Worm (Caenorhabditis elegans) whole organism, young adult: ENCODE results near the gene tpa-1.
A peak's percentile ranks its signal among the peaks of the same experiment; 100 is the strongest.

Source experiments
- B0035.1 ChIP-seq: sonication (generic microtip); optimal IDR thresholded peaks from 2 replicates; lab custom pipeline; 2016; ENCODE audit warnings: missing genetic modification characterization, mild to moderate bottlenecking, missing compliant biosample characterization, missing genotype, missing genetic modification reagents
- B0261.1 ChIP-seq: sonication (generic microtip); optimal IDR thresholded peaks from 2 replicates; lab custom pipeline; 2016; ENCODE audit warnings: mild to moderate bottlenecking, missing genetic modification characterization, moderate library complexity, missing compliant biosample characterization
- C17E4.6 ChIP-seq: fragments of 200-800 bp; sonication (Bioruptor generic); IDR thresholded peaks from 2 replicates; pipeline ENCODE4 v1.3.6; 2022; ENCODE audit warnings: missing genetic modification reagents, missing genetic modification characterization, missing compliant biosample characterization
- D2030.7 ChIP-seq: fragments of 200-800 bp; sonication (Bioruptor generic); IDR thresholded peaks from 2 replicates; pipeline ENCODE4 v1.3.6; 2022; ENCODE audit warnings: missing genetic modification reagents, missing genetic modification characterization, missing compliant biosample characterization
- F22D6.2 ChIP-seq: sonication (generic microtip); optimal IDR thresholded peaks from 2 replicates; lab custom pipeline; 2016; ENCODE audit warnings: mild to moderate bottlenecking, missing genetic modification characterization, missing compliant biosample characterization
- F49E8.2 ChIP-seq: sonication (generic microtip); optimal IDR thresholded peaks from 3 replicates; lab custom pipeline; 2017; ENCODE audit warnings: missing genetic modification characterization, mild to moderate bottlenecking, missing compliant biosample characterization, antibody characterized with exemption, moderate library complexity; ENCODE audit not compliant: insufficient read depth
- F55B11.4 ChIP-seq: sonication (generic microtip); optimal IDR thresholded peaks from 2 replicates; lab custom pipeline; 2016; ENCODE audit warnings: missing compliant biosample characterization, missing genetic modification characterization, borderline replicate concordance; ENCODE audit not compliant: insufficient read depth
- F57C9.4 ChIP-seq: sonication (generic microtip); optimal IDR thresholded peaks from 2 replicates; lab custom pipeline; 2017; ENCODE audit warnings: mild to moderate bottlenecking, missing genetic modification characterization, missing compliant biosample characterization
- K11D2.4 ChIP-seq: fragments of 200-800 bp; sonication (Bioruptor generic); IDR thresholded peaks from 2 replicates; pipeline ENCODE4 v1.3.6; 2022; ENCODE audit warnings: missing genetic modification reagents, missing genetic modification characterization, missing compliant biosample characterization
- T07F8.4 ChIP-seq: sonication (generic microtip); optimal IDR thresholded peaks from 2 replicates; lab custom pipeline; 2016; ENCODE audit warnings: mild to moderate bottlenecking, missing genetic modification characterization, moderate library complexity, missing compliant biosample characterization
- ZK185.1 ChIP-seq: sonication (generic microtip); optimal IDR thresholded peaks from 2 replicates; lab custom pipeline; 2016; ENCODE audit warnings: mild to moderate bottlenecking, missing genetic modification characterization, missing compliant biosample characterization; ENCODE audit not compliant: poor library complexity, severe bottlenecking
- aptf-2 ChIP-seq: fragments of 200-800 bp; sonication (Bioruptor generic); conservative IDR thresholded peaks from 2 replicates; pipeline ENCODE4 v1.3.6; 2022; ENCODE audit warnings: missing genetic modification reagents, missing genetic modification characterization, missing compliant biosample characterization
- athp-1 ChIP-seq: sonication (generic microtip); optimal IDR thresholded peaks from 2 replicates; lab custom pipeline; 2017; ENCODE audit warnings: mild to moderate bottlenecking, missing genetic modification characterization, missing compliant biosample characterization
- attf-5 ChIP-seq: fragments of 200-800 bp; sonication (Bioruptor generic); optimal IDR thresholded peaks from 2 replicates; lab custom pipeline; 2018; ENCODE audit warnings: mild to moderate bottlenecking, missing genetic modification characterization, missing compliant biosample characterization
- bed-2 ChIP-seq: fragments of 200-800 bp; sonication (Bioruptor generic); IDR thresholded peaks from 2 replicates; pipeline ENCODE4 v1.3.6; 2022; ENCODE audit warnings: missing genetic modification reagents, missing genetic modification characterization, missing compliant biosample characterization
- cebp-1 ChIP-seq, 2 experiments: fragments of 200-800 bp in 1 of 2; sonication (Bioruptor generic) in 1 of 2; sonication (generic microtip) in 1 of 2; IDR thresholded peaks in 1 of 2; optimal IDR thresholded peaks in 1 of 2; 2 replicates each; pipeline versions ENCODE4 v1.3.6 to Lab custom; 2017 to 2022; ENCODE audit warnings: missing compliant biosample characterization in 2 of 2, missing genetic modification characterization in 2 of 2, mild to moderate bottlenecking in 1 of 2, missing genetic modification reagents in 1 of 2, moderate library complexity in 1 of 2
- ceh-100 ChIP-seq: fragments of 200-800 bp; sonication (Bioruptor generic); IDR thresholded peaks from 2 replicates; pipeline ENCODE4 v1.3.6; 2022; ENCODE audit warnings: missing genetic modification reagents, missing genetic modification characterization, missing compliant biosample characterization
- ceh-27 ChIP-seq: fragments of 200-800 bp; sonication (Bioruptor generic); optimal IDR thresholded peaks from 2 replicates; lab custom pipeline; 2018; ENCODE audit warnings: mild to moderate bottlenecking, missing genetic modification characterization, moderate library complexity, missing compliant biosample characterization
- chd-7 ChIP-seq: sonication (generic microtip); optimal IDR thresholded peaks from 2 replicates; lab custom pipeline; 2016; ENCODE audit warnings: mild to moderate bottlenecking, missing genetic modification characterization, moderate library complexity, missing compliant biosample characterization
- ekl-4 ChIP-seq: fragments of 200-800 bp; sonication (Bioruptor generic); IDR thresholded peaks from 2 replicates; pipeline ENCODE4 v1.3.6; 2022; ENCODE audit warnings: missing genetic modification reagents, missing genetic modification characterization, missing compliant biosample characterization
- fkh-3 ChIP-seq: sonication (generic microtip); optimal IDR thresholded peaks from 2 replicates; lab custom pipeline; 2016; ENCODE audit warnings: mild to moderate bottlenecking, missing genetic modification characterization, missing compliant biosample characterization
- him-1 ChIP-seq: sonication (generic microtip); optimal IDR thresholded peaks from 2 replicates; lab custom pipeline; 2016; ENCODE audit warnings: missing genotype, missing genetic modification reagents, missing genetic modification characterization, missing compliant biosample characterization
- hlh-12 ChIP-seq: sonication (generic microtip); optimal IDR thresholded peaks from 2 replicates; lab custom pipeline; 2016; ENCODE audit warnings: missing genetic modification characterization, missing compliant biosample characterization
- hlh-26 ChIP-seq: fragments of 200-800 bp; sonication (Bioruptor generic); conservative IDR thresholded peaks from 2 replicates; pipeline ENCODE4 v1.3.6; 2022; ENCODE audit warnings: missing genetic modification reagents, missing genetic modification characterization, missing compliant biosample characterization
- hmg-1.2 ChIP-seq: fragments of 200-800 bp; sonication (Bioruptor generic); IDR thresholded peaks from 2 replicates; pipeline ENCODE4 v1.3.6; 2022; ENCODE audit warnings: missing genetic modification reagents, missing genetic modification characterization, missing compliant biosample characterization
- let-526 ChIP-seq: fragments of 200-800 bp; sonication (Bioruptor generic); IDR thresholded peaks from 2 replicates; pipeline ENCODE4 v1.3.6; 2022; ENCODE audit warnings: missing genetic modification reagents, missing genetic modification characterization, missing compliant biosample characterization
- lin-26 ChIP-seq: fragments of 200-800 bp; sonication (Bioruptor generic); IDR thresholded peaks from 2 replicates; pipeline ENCODE4 v1.3.6; 2022; ENCODE audit warnings: missing genetic modification reagents, missing genetic modification characterization, missing compliant biosample characterization
- lin-40 ChIP-seq: sonication (generic microtip); optimal IDR thresholded peaks from 2 replicates; lab custom pipeline; 2016; ENCODE audit warnings: missing genetic modification characterization, mild to moderate bottlenecking, missing compliant biosample characterization, missing genotype, missing genetic modification reagents
- madf-8 ChIP-seq: fragments of 200-800 bp; sonication (Bioruptor generic); conservative IDR thresholded peaks from 2 replicates; pipeline ENCODE4 v1.3.6; 2022; ENCODE audit warnings: missing genetic modification reagents, missing genetic modification characterization, missing compliant biosample characterization
- mcd-1 ChIP-seq: fragments of 200-800 bp; sonication (Bioruptor generic); IDR thresholded peaks from 2 replicates; pipeline ENCODE4 v1.3.6; 2022; ENCODE audit warnings: missing genetic modification reagents, missing genetic modification characterization, missing compliant biosample characterization
- mel-28 ChIP-seq: sonication (generic microtip); optimal IDR thresholded peaks from 2 replicates; lab custom pipeline; 2016; ENCODE audit warnings: borderline replicate concordance, mild to moderate bottlenecking, missing genetic modification characterization, missing compliant biosample characterization
- nfya-1 ChIP-seq: sonication (generic microtip); optimal IDR thresholded peaks from 2 replicates; lab custom pipeline; 2017; ENCODE audit warnings: antibody characterized with exemption, missing compliant biosample characterization, missing genetic modification characterization, borderline replicate concordance; ENCODE audit not compliant: insufficient read depth
- nfyb-1 ChIP-seq: fragments of 200-800 bp; sonication (Bioruptor generic); IDR thresholded peaks from 2 replicates; pipeline ENCODE4 v1.3.6; 2022; ENCODE audit warnings: missing genetic modification reagents, missing genetic modification characterization, missing compliant biosample characterization
- pha-4 ChIP-seq: fragments of 150-350 bp; sonication (generic microtip); optimal IDR thresholded peaks from 2 replicates; lab custom pipeline; 2014; ENCODE audit warnings: missing biosample characterization, missing genetic modification reagents, missing genetic modification characterization
- sea-2 ChIP-seq: fragments of 200-800 bp; sonication (Bioruptor generic); IDR thresholded peaks from 2 replicates; pipeline ENCODE4 v1.3.6; 2022; ENCODE audit warnings: missing genetic modification characterization, missing compliant biosample characterization
- snpc-1.1 ChIP-seq: sonication (generic microtip); optimal IDR thresholded peaks from 2 replicates; lab custom pipeline; 2017; ENCODE audit warnings: missing genetic modification characterization, mild to moderate bottlenecking, missing compliant biosample characterization, antibody characterized with exemption, moderate library complexity, missing genotype, missing genetic modification reagents; ENCODE audit not compliant: insufficient read depth
- snpc-4 ChIP-seq, 5 experiments: fragments of 150-350 bp in 1 of 5; sonication (generic microtip) in 4 of 5; optimal IDR thresholded peaks; 2 replicates each; lab custom pipeline; 2014 to 2018; ENCODE audit warnings: missing genetic modification characterization in 5 of 5, missing biosample characterization in 3 of 5, antibody characterized with exemption in 2 of 5, mild to moderate bottlenecking in 2 of 5, missing compliant biosample characterization in 2 of 5, missing genotype in 2 of 5, moderate library complexity in 2 of 5, missing genetic modification reagents in 1 of 5
- tbp1 ChIP-seq: fragments of 200-800 bp; sonication (Bioruptor generic); optimal IDR thresholded peaks from 2 replicates; lab custom pipeline; 2018; ENCODE audit warnings: mild to moderate bottlenecking, missing genetic modification characterization, missing compliant biosample characterization
- unc-130 ChIP-seq: sonication (generic microtip); optimal IDR thresholded peaks from 2 replicates; lab custom pipeline; 2016; ENCODE audit warnings: missing genetic modification reagents, missing genetic modification characterization, missing compliant biosample characterization
- unc-62 ChIP-seq: fragments of 150-350 bp; optimal IDR thresholded peaks from 2 replicates; lab custom pipeline; 2014; ENCODE audit warnings: missing biosample characterization, missing genetic modification reagents, missing genetic modification characterization
- zim-3 ChIP-seq: sonication (generic microtip); optimal IDR thresholded peaks from 2 replicates; lab custom pipeline; 2017; ENCODE audit warnings: mild to moderate bottlenecking, missing genetic modification characterization, moderate library complexity, missing compliant biosample characterization
- ztf-22 ChIP-seq: fragments of 200-800 bp; sonication (Bioruptor generic); optimal IDR thresholded peaks from 2 replicates; lab custom pipeline; 2018; ENCODE audit warnings: mild to moderate bottlenecking, missing genetic modification characterization, moderate library complexity, missing compliant biosample characterization
- ztf-26 ChIP-seq: sonication (generic microtip); optimal IDR thresholded peaks from 2 replicates; lab custom pipeline; 2017; ENCODE audit warnings: missing genetic modification characterization, missing compliant biosample characterization

tpa-1 gene

ce11 chrIV:125881-126781, 34.4 kb downstream of the tpa-1 start, which contains the start of the genes grld-1 and cox-6C (continued):
- TF ChIP-seq snpc-4 (GFP tag; optimal IDR thresholded peaks at IDR 0.05; lab: Kevin White, UChicago) (no peak), snpc-4 (tag; optimal IDR thresholded peaks at IDR 0.05; lab: Kevin White, UChicago) (peak in 2 of 4 experiments; percentile 10 to 52), hlh-26 (GFP tag; lab: Robert Waterston, UW) (no peak), B0035.1 (tag; lab: Kevin White, UChicago) (no peak), D2030.7 (peak; percentile 83), lin-26 (GFP tag; lab: Robert Waterston, UW) (no peak), mcd-1 (GFP tag; lab: Robert Waterston, UW) (peak; percentile 47; the same call in 1 of the 2 replicates), zim-3 (peak; percentile 93), ceh-100 (GFP tag; lab: Robert Waterston, UW) (peak; percentile 44; the same call in 1 of the 2 replicates), attf-5 (GFP tag; lab: Kevin White, UChicago) (peak; percentile 87), madf-8 (GFP tag; lab: Robert Waterston, UW) (no peak), ZK185.1 (tag; lab: Kevin White, UChicago) (peak; percentile 38), tbp1 (GFP tag; lab: Kevin White, UChicago) (peak; percentile 37), F49E8.2 (tag; lab: Kevin White, UChicago) (peak; percentile 6), pha-4 (tag; lab: Kevin White, UChicago) (no peak), cebp-1 (GFP tag; IDR thresholded peaks at IDR 0.05; lab: Robert Waterston, UW) (0 out of 2 replicates have a peak, but pooled peaks have one; percentile 50), cebp-1 (tag; optimal IDR thresholded peaks at IDR 0.05; lab: Kevin White, UChicago) (peak; percentile 56), lin-40 (tag; lab: Kevin White, UChicago) (peak; percentile 65)

- TF ChIP-seq F49E8.2 (tag; lab: Kevin White, UChicago): no peak
- TF ChIP-seq ceh-27 (GFP tag; lab: Kevin White, UChicago): no peak
- TF ChIP-seq unc-62 (GFP tag; lab: Kevin White, UChicago): no peak
- no peak for TF ChIP-seq nfyb-1
- no peak for TF ChIP-seq athp-1
- TF ChIP-seq fkh-3 (tag; lab: Kevin White, UChicago): no peak
- no peak for TF ChIP-seq ztf-22
- TF ChIP-seq bed-2 (GFP tag; lab: Robert Waterston, UW): no peak
- no peak for TF ChIP-seq F57C9.4
- no peak for TF ChIP-seq ekl-4 (GFP tag; lab: Robert Waterston, UW)
- TF ChIP-seq him-1 (tag; lab: Kevin White, UChicago): no peak
- TF ChIP-seq unc-130 (GFP tag; lab: Kevin White, UChicago): no peak
- TF ChIP-seq nfya-1 (tag; lab: Kevin White, UChicago): no peak
- TF ChIP-seq hmg-1.2 (GFP tag; lab: Robert Waterston, UW): peak; percentile 32; the same call in 1 of the 2 replicates
- no peak for TF ChIP-seq K11D2.4 (GFP tag; lab: Robert Waterston, UW)
- TF ChIP-seq C17E4.6 (GFP tag; lab: Robert Waterston, UW): no peak
- TF ChIP-seq sea-2: no peak
- TF ChIP-seq madf-8 (GFP tag; lab: Robert Waterston, UW): no peak
- no peak for TF ChIP-seq F22D6.2 (tag; lab: Kevin White, UChicago)
- TF ChIP-seq ztf-26: no peak
- TF ChIP-seq B0261.1 (tag; lab: Kevin White, UChicago): no peak
- TF ChIP-seq F55B11.4 (tag; lab: Kevin White, UChicago): no peak
- TF ChIP-seq chd-7 (tag; lab: Kevin White, UChicago): no peak
- no peak for TF ChIP-seq aptf-2
- no peak for TF ChIP-seq T07F8.4 (tag; lab: Kevin White, UChicago)
- no peak for TF ChIP-seq mel-28
- no peak for TF ChIP-seq let-526 (GFP tag; lab: Robert Waterston, UW)
- no peak for TF ChIP-seq hlh-12 (tag; lab: Kevin White, UChicago)
- no peak for TF ChIP-seq snpc-1.1
These were observed 36.7 kb downstream of the tpa-1 start for ce11 chrIV:128525-128924.
